Fruit fly (Drosophila melanogaster) whole organism, prepupa: ENCODE results near the gene CG5181.

ENCODE experiments used
- Blimp-1 ChIP-seq: fragments of 200-800 bp; sonication (Bioruptor generic); optimal IDR thresholded peaks from 3 replicates; lab custom pipeline; 2017; ENCODE audit warnings: missing biosample characterization, missing genetic modification characterization, mild to moderate bottlenecking, moderate library complexity, missing genetic modification reagents
- CG10631 ChIP-seq: fragments of 200-800 bp; sonication (Bioruptor generic); optimal IDR thresholded peaks from 2 replicates; lab custom pipeline; 2016; ENCODE audit warnings: missing biosample characterization, missing genetic modification characterization
- CG10669 ChIP-seq: fragments of 200-800 bp; sonication (Bioruptor generic); optimal IDR thresholded peaks from 3 replicates; lab custom pipeline; 2018; ENCODE audit warnings: missing biosample characterization, mild to moderate bottlenecking, missing genetic modification characterization, moderate library complexity
- CG11762 ChIP-seq: fragments of 200-800 bp; sonication (Bioruptor generic); optimal IDR thresholded peaks from 3 replicates; lab custom pipeline; 2016; ENCODE audit warnings: missing biosample characterization, missing genetic modification characterization; ENCODE audit not compliant: insufficient read depth
- CG11902 ChIP-seq: fragments of 200-800 bp; sonication (Bioruptor generic); optimal IDR thresholded peaks from 3 replicates; lab custom pipeline; 2016; ENCODE audit warnings: missing biosample characterization, missing genetic modification characterization
- CG15336 ChIP-seq: fragments of 200-800 bp; sonication (Bioruptor generic); IDR thresholded peaks from 2 replicates; pipeline ENCODE4 v1.3.6; 2022; ENCODE audit warnings: missing biosample characterization, missing genetic modification characterization
- CG1621 ChIP-seq: fragments of 200-800 bp; sonication (Bioruptor generic); optimal IDR thresholded peaks from 3 replicates; lab custom pipeline; 2018; ENCODE audit warnings: missing biosample characterization, mild to moderate bottlenecking, missing genetic modification characterization
- CG16779 ChIP-seq: fragments of 200-800 bp; sonication (Bioruptor generic); optimal IDR thresholded peaks from 3 replicates; lab custom pipeline; 2017; ENCODE audit warnings: missing biosample characterization, mild to moderate bottlenecking, missing genetic modification characterization
- CG3032 ChIP-seq: fragments of 200-800 bp; optimal IDR thresholded peaks from 2 replicates; lab custom pipeline; 2019; ENCODE audit warnings: missing biosample characterization, mild to moderate bottlenecking, missing genetic modification characterization, moderate library complexity
- CG31627 ChIP-seq: fragments of 200-800 bp; sonication (Bioruptor generic); optimal IDR thresholded peaks from 3 replicates; lab custom pipeline; 2016; ENCODE audit warnings: missing biosample characterization, missing genetic modification characterization
- CG32006 ChIP-seq: fragments of 200-800 bp; sonication (Bioruptor generic); optimal IDR thresholded peaks from 3 replicates; lab custom pipeline; 2017; ENCODE audit warnings: missing biosample characterization, mild to moderate bottlenecking, missing genetic modification characterization
- CG34406 ChIP-seq: fragments of 200-800 bp; sonication (Bioruptor generic); optimal IDR thresholded peaks from 3 replicates; lab custom pipeline; 2016; ENCODE audit warnings: missing biosample characterization, missing genetic modification characterization
- CG3919 ChIP-seq: fragments of 200-800 bp; sonication (Bioruptor generic); optimal IDR thresholded peaks from 3 replicates; lab custom pipeline; 2016; ENCODE audit warnings: missing biosample characterization, missing genetic modification characterization
- CG6792 ChIP-seq: fragments of 200-800 bp; sonication (Bioruptor generic); optimal IDR thresholded peaks from 3 replicates; lab custom pipeline; 2016; ENCODE audit warnings: missing biosample characterization, missing genetic modification characterization
- CG6808 ChIP-seq: fragments of 200-800 bp; sonication (Bioruptor generic); optimal IDR thresholded peaks from 3 replicates; lab custom pipeline; 2017; ENCODE audit warnings: missing biosample characterization, missing genetic modification characterization, mild to moderate bottlenecking, moderate library complexity, missing genetic modification reagents
- CG8632 ChIP-seq: fragments of 200-800 bp; sonication (Bioruptor generic); optimal IDR thresholded peaks from 3 replicates; lab custom pipeline; 2016; ENCODE audit warnings: missing biosample characterization, missing genetic modification characterization
- Eip75B ChIP-seq: fragments of 200-800 bp; sonication (Bioruptor generic); optimal IDR thresholded peaks from 3 replicates; lab custom pipeline; 2016; ENCODE audit warnings: missing biosample characterization, missing genetic modification characterization
- Eip78C ChIP-seq: fragments of 200-800 bp; sonication (Bioruptor generic); peaks from one replicate; lab custom pipeline; 2016; ENCODE audit warnings: missing biosample characterization, missing genetic modification characterization
- Eip93F ChIP-seq: fragments of 200-800 bp; sonication (Bioruptor generic); optimal IDR thresholded peaks from 2 replicates; lab custom pipeline; 2016; ENCODE audit warnings: missing biosample characterization, mild to moderate bottlenecking, missing genetic modification characterization
- Ets21C ChIP-seq: fragments of 200-800 bp; sonication (Bioruptor generic); optimal IDR thresholded peaks from 3 replicates; lab custom pipeline; 2016; ENCODE audit warnings: missing biosample characterization, missing genetic modification characterization
- Ets96B ChIP-seq: fragments of 200-800 bp; optimal IDR thresholded peaks from 2 replicates; lab custom pipeline; 2019; ENCODE audit warnings: missing biosample characterization, mild to moderate bottlenecking, missing genetic modification characterization, moderate library complexity
- Hr39 ChIP-seq: fragments of 200-800 bp; sonication (Bioruptor generic); optimal IDR thresholded peaks from 2 replicates; lab custom pipeline; 2016; ENCODE audit warnings: missing biosample characterization, missing genetic modification characterization
- Hr4 ChIP-seq: fragments of 200-800 bp; sonication (Bioruptor generic); optimal IDR thresholded peaks from 3 replicates; lab custom pipeline; 2016; ENCODE audit warnings: missing biosample characterization, missing genetic modification characterization
- Met ChIP-seq: fragments of 200-800 bp; sonication (Bioruptor generic); optimal IDR thresholded peaks from 3 replicates; lab custom pipeline; 2016; ENCODE audit warnings: missing biosample characterization, missing genetic modification characterization
- Smox ChIP-seq: fragments of 200-800 bp; sonication (Bioruptor generic); optimal IDR thresholded peaks from 3 replicates; lab custom pipeline; 2016; ENCODE audit warnings: missing biosample characterization, missing genetic modification characterization
- Sox102F ChIP-seq: fragments of 200-800 bp; sonication (Bioruptor generic); optimal IDR thresholded peaks from 2 replicates; lab custom pipeline; 2016; ENCODE audit warnings: missing biosample characterization, mild to moderate bottlenecking, missing genetic modification characterization
- Sox14 ChIP-seq: fragments of 200-800 bp; sonication (Bioruptor generic); optimal IDR thresholded peaks from 3 replicates; lab custom pipeline; 2016; ENCODE audit warnings: missing biosample characterization, missing genetic modification characterization
- Sox15 ChIP-seq: fragments of 200-800 bp; sonication (Bioruptor generic); optimal IDR thresholded peaks from 3 replicates; lab custom pipeline; 2016; ENCODE audit warnings: missing biosample characterization, missing genetic modification characterization
- cyc ChIP-seq: fragments of 200-800 bp; sonication (Bioruptor generic); optimal IDR thresholded peaks from 3 replicates; lab custom pipeline; 2016; ENCODE audit warnings: missing biosample characterization, missing genetic modification characterization
- dsx ChIP-seq: fragments of 200-800 bp; optimal IDR thresholded peaks from 3 replicates; lab custom pipeline; 2019; ENCODE audit warnings: missing biosample characterization, mild to moderate bottlenecking, missing genetic modification characterization, moderate library complexity; ENCODE audit not compliant: poor library complexity, severe bottlenecking
- eg ChIP-seq: fragments of 200-800 bp; sonication (Bioruptor generic); IDR thresholded peaks from 3 replicates; pipeline ENCODE4 v1.3.6; 2022; ENCODE audit warnings: missing biosample characterization, missing genetic modification characterization
- esn ChIP-seq: fragments of 200-800 bp; sonication (Bioruptor generic); optimal IDR thresholded peaks from 2 replicates; lab custom pipeline; 2016; ENCODE audit warnings: missing biosample characterization, mild to moderate bottlenecking, missing genetic modification characterization, moderate library complexity
- fkh ChIP-seq: fragments of 200-800 bp; sonication (Bioruptor generic); optimal IDR thresholded peaks from 3 replicates; lab custom pipeline; 2017; ENCODE audit warnings: missing biosample characterization, mild to moderate bottlenecking, missing genetic modification characterization, moderate library complexity
- lz ChIP-seq: fragments of 200-800 bp; sonication (Bioruptor generic); optimal IDR thresholded peaks from 3 replicates; lab custom pipeline; 2016; ENCODE audit warnings: missing biosample characterization, missing genetic modification characterization
- net ChIP-seq: fragments of 200-800 bp; sonication (Bioruptor generic); optimal IDR thresholded peaks from 3 replicates; lab custom pipeline; 2016; ENCODE audit warnings: missing biosample characterization, missing genetic modification characterization
- pdm3 ChIP-seq: fragments of 200-800 bp; sonication (Bioruptor generic); optimal IDR thresholded peaks from 3 replicates; lab custom pipeline; 2016; ENCODE audit warnings: missing biosample characterization, missing genetic modification characterization
- salr ChIP-seq, 2 experiments: fragments of 200-800 bp; sonication (Bioruptor generic); optimal IDR thresholded peaks; 3 replicates each; lab custom pipeline; 2016 to 2018; ENCODE audit warnings: missing biosample characterization in 2 of 2, missing genetic modification characterization in 2 of 2, mild to moderate bottlenecking in 1 of 2
- spab ChIP-seq: fragments of 200-800 bp; sonication (Bioruptor generic); optimal IDR thresholded peaks from 2 replicates; lab custom pipeline; 2017; ENCODE audit warnings: missing biosample characterization, mild to moderate bottlenecking, missing genetic modification characterization, missing genetic modification reagents
- ss ChIP-seq, 2 experiments: fragments of 200-800 bp; sonication (Bioruptor generic); optimal IDR thresholded peaks; 2 replicates in 1 of 2; 3 replicates in 1 of 2; lab custom pipeline; 2017 to 2018; ENCODE audit warnings: mild to moderate bottlenecking in 2 of 2, missing biosample characterization in 2 of 2, missing genetic modification characterization in 2 of 2, moderate library complexity in 1 of 2
- svp ChIP-seq: fragments of 200-800 bp; sonication (Bioruptor generic); peaks from one replicate; lab custom pipeline; 2016; ENCODE audit warnings: missing biosample characterization, missing genetic modification characterization
- topi ChIP-seq: fragments of 200-800 bp; sonication (Bioruptor generic); optimal IDR thresholded peaks from 3 replicates; lab custom pipeline; 2016; ENCODE audit warnings: missing biosample characterization, missing genetic modification characterization
- vri ChIP-seq: fragments of 200-800 bp; sonication (Bioruptor generic); optimal IDR thresholded peaks from 3 replicates; lab custom pipeline; 2016; ENCODE audit warnings: missing biosample characterization, mild to moderate bottlenecking, missing genetic modification characterization

Gene CG5181

dm6 chr2L:7427067-7427785 lies 17.6 kb upstream of the CG5181 start:
- TF ChIP-seq Sox14 (GFP tag; lab: Kevin White, UChicago) (no peak), fkh (peak; percentile 61)

- TF ChIP-seq vri (GFP tag; lab: Kevin White, UChicago) = no peak
- peak; percentile 60 for TF ChIP-seq CG31627 (GFP tag; lab: Kevin White, UChicago)
- TF ChIP-seq Hr4 (GFP tag; lab: Kevin White, UChicago) = no peak
- no peak for TF ChIP-seq spab (GFP tag; lab: Kevin White, UChicago)
- no peak for TF ChIP-seq CG16779 (tag; lab: Kevin White, UChicago)
- peak; percentile 39 for TF ChIP-seq CG3032 (tag; lab: Kevin White, UChicago)
- peak; percentile 42; the same call in 2 of the 3 replicates for TF ChIP-seq eg (GFP tag; lab: Robert Waterston, UW)
- TF ChIP-seq net (GFP tag; lab: Kevin White, UChicago) = no peak
- no peak for TF ChIP-seq Blimp-1 (GFP tag; lab: Kevin White, UChicago)
- no peak for TF ChIP-seq fkh
- peak; percentile 96 for TF ChIP-seq svp (GFP tag; lab: Kevin White, UChicago)
- no peak for TF ChIP-seq ss (GFP tag; optimal IDR thresholded peaks at IDR 0.05; lab: Kevin White, UChicago)
- peak; percentile 18 for TF ChIP-seq Hr39 (GFP tag; lab: Kevin White, UChicago)
- TF ChIP-seq salr (GFP tag; optimal IDR thresholded peaks at IDR 0.05; lab: Kevin White, UChicago) = peak in 1 of 2 experiments; percentile 8
- TF ChIP-seq Sox102F (GFP tag; lab: Kevin White, UChicago) = no peak
- peak; percentile 1 for TF ChIP-seq Eip93F (GFP tag; lab: Kevin White, UChicago)
- peak; percentile 38 for TF ChIP-seq Sox14 (GFP tag; lab: Kevin White, UChicago)
- peak; percentile 34 for TF ChIP-seq Met (GFP tag; lab: Kevin White, UChicago)
- TF ChIP-seq CG6792 = peak; percentile 5
- TF ChIP-seq CG3919 (GFP tag; lab: Kevin White, UChicago) = peak; percentile 27
- TF ChIP-seq Eip75B (GFP tag; lab: Kevin White, UChicago) = peak; percentile 23
- peak; percentile 3 for TF ChIP-seq topi
- no peak for TF ChIP-seq CG11902 (GFP tag; lab: Kevin White, UChicago)
- peak; percentile 51 for TF ChIP-seq lz
- TF ChIP-seq CG15336 (GFP tag; lab: Robert Waterston, UW) = no peak
- peak; percentile 27 for TF ChIP-seq CG32006 (GFP tag; lab: Kevin White, UChicago)
- peak; percentile 31 for TF ChIP-seq esn (GFP tag; lab: Kevin White, UChicago)
- TF ChIP-seq CG10631 (GFP tag; lab: Kevin White, UChicago) = peak; percentile 19
- TF ChIP-seq dsx = peak; percentile 13
- TF ChIP-seq Ets96B (tag; lab: Kevin White, UChicago) = no peak
- peak; percentile 14 for TF ChIP-seq Sox15 (GFP tag; lab: Kevin White, UChicago)
- peak; percentile 59 for TF ChIP-seq Smox
- peak; percentile 2 for TF ChIP-seq CG10669
- TF ChIP-seq CG6808 (GFP tag; lab: Kevin White, UChicago) = no peak
- TF ChIP-seq CG1621 (tag; lab: Kevin White, UChicago) = no peak
- peak; percentile 18 for TF ChIP-seq CG34406 (GFP tag; lab: Kevin White, UChicago)
- peak; percentile 9 for TF ChIP-seq pdm3 (GFP tag; lab: Kevin White, UChicago)
- TF ChIP-seq CG8632 (GFP tag; lab: Kevin White, UChicago) = no peak
- TF ChIP-seq cyc (GFP tag; lab: Kevin White, UChicago) = peak; percentile 0
- peak; percentile 38 for TF ChIP-seq Ets21C (GFP tag; lab: Kevin White, UChicago)
- peak; percentile 69 for TF ChIP-seq Eip78C
- no peak for TF ChIP-seq CG11762 (GFP tag; lab: Kevin White, UChicago)
These were observed 16.9 kb upstream of the CG5181 start, which contains the start of gene muc for dm6 chr2L:7426326-7427066. Gene muc (plus strand): TSS chr2L:7426866.
